Worm (Caenorhabditis elegans): ENCODE results near the gene str-190.

The str-190 gene

DNA sequence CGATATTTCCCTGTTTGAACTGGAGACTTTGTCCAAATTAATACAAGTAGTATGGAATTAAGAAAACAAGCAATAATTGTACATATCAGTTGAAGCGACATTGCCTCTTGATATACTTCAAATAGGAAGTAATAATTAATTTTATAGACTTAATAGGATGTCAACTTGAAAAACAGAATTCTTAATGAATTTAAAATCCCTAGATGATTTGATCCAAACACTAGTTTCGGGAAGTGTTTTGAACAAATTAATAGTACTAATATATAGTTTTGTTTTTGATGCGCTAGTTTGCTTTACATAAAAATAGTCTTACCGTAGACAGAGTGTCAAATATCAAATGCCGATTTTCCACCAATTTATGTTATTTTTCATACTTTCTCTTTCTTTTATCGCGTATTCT, at the start of gene str-190:
Gene str-190, minus strand, starts transcription at position 101 of the 400 bp plus-strand sequence.
- no peak for TF ChIP-seq ceh-82 (tag; optimal IDR thresholded peaks at IDR 0.05)
- TF ChIP-seq ceh-28 (tag; optimal IDR thresholded peaks at IDR 0.05), result no peak
- TF ChIP-seq ztf-4 (tag; optimal IDR thresholded peaks at IDR 0.05), result no peak
- no peak for TF ChIP-seq jun-1 (tag; optimal IDR thresholded peaks at IDR 0.05)
- TF ChIP-seq zag-1 (tag; optimal IDR thresholded peaks at IDR 0.05), result no peak
- TF ChIP-seq snpc-4 (tag; optimal IDR thresholded peaks at IDR 0.05), result no peak
- no peak for TF ChIP-seq nhr-11 (tag; optimal IDR thresholded peaks at IDR 0.05)

- TF ChIP-seq ztf-4 (tag; optimal IDR thresholded peaks at IDR 0.05), result no peak
Observed at ce11 chrV:7527153-7527552, 48.8 kb upstream of the str-190 start, which contains the start of gene C54F6.17. TSS of gene C54F6.17 (plus strand) at chrV:7527453.

DNA sequence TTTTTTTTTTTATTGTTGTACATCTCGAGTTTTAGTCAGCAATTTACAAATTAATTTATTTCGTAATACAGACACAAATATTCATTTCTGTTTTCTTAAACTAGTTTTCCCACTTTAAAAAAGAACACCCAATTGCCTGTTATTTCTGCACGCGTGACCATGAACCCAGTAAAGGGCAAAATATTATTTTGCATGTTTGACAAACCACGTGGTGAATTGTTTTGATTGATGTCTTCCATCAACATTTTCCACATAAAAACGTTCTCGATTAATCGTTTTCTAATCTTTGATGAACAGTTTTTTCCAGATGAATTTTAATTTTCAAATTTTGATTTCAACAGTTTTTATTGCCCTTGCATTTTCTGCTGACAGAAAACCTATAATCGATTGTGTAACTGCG, 47.4 kb upstream of the str-190 start, which contains the start of gene C54F6.18:
Gene C54F6.18, plus strand, starts transcription at position 301 of the 400 bp plus-strand sequence.
- TF ChIP-seq egl-27 (tag; optimal IDR thresholded peaks at IDR 0.05) (no peak), tbx-2 (tag; optimal IDR thresholded peaks at IDR 0.05) (no peak), ZK546.5 (tag; optimal IDR thresholded peaks at IDR 0.05) (no peak), fkh-10 (GFP tag; optimal IDR thresholded peaks at IDR 0.05) (no peak), R02D3.7 (tag; optimal IDR thresholded peaks at IDR 0.05) (no peak), nhr-25 (tag; optimal IDR thresholded peaks at IDR 0.05) (no peak), pqm-1 (tag; optimal IDR thresholded peaks at IDR 0.05) (no peak), hmg-11 (tag; optimal IDR thresholded peaks at IDR 0.05) (no peak), nhr-11 (tag; optimal IDR thresholded peaks at IDR 0.05) (no peak), nhr-77 (tag; optimal IDR thresholded peaks at IDR 0.05) (no peak), aly-2 (tag; optimal IDR thresholded peaks at IDR 0.05) (no peak), skn-1 (tag; optimal IDR thresholded peaks at IDR 0.05) (no peak), ama-1 (optimal IDR thresholded peaks at IDR 0.05) (no peak), pha-4 (tag; optimal IDR thresholded peaks at IDR 0.05) (no peak), unc-39 (tag; optimal IDR thresholded peaks at IDR 0.05) (no peak), ceh-16 (tag; optimal IDR thresholded peaks at IDR 0.05) (no peak)

- no peak for TF ChIP-seq nhr-25 (tag; optimal IDR thresholded peaks at IDR 0.05)
- no peak for TF ChIP-seq nhr-23 (tag; optimal IDR thresholded peaks at IDR 0.05)
- no peak for TF ChIP-seq unc-39 (tag; optimal IDR thresholded peaks at IDR 0.05)
- no peak for TF ChIP-seq ceh-28 (tag; optimal IDR thresholded peaks at IDR 0.05)
- TF ChIP-seq elt-3 (tag; optimal IDR thresholded peaks at IDR 0.05), result no peak
- TF ChIP-seq mdl-1 (tag; optimal IDR thresholded peaks at IDR 0.05), result no peak
- TF ChIP-seq fos-1 (tag; optimal IDR thresholded peaks at IDR 0.05), result no peak
- TF ChIP-seq egl-27 (tag; optimal IDR thresholded peaks at IDR 0.05), result no peak
- TF ChIP-seq nhr-67 (tag; optimal IDR thresholded peaks at IDR 0.05), result no peak
- no peak for TF ChIP-seq ceh-16 (tag; optimal IDR thresholded peaks at IDR 0.05)
- TF ChIP-seq pqm-1 (tag; optimal IDR thresholded peaks at IDR 0.05), result no peak
- TF ChIP-seq ztf-4 (tag; optimal IDR thresholded peaks at IDR 0.05), result no peak
- TF ChIP-seq elt-2 (tag; optimal IDR thresholded peaks at IDR 0.05), result no peak
- TF ChIP-seq tbx-2 (tag; optimal IDR thresholded peaks at IDR 0.05), result no peak
- TF ChIP-seq zag-1 (tag; optimal IDR thresholded peaks at IDR 0.05), result no peak
- no peak for TF ChIP-seq lin-15B (tag; optimal IDR thresholded peaks at IDR 0.05)
- no peak for TF ChIP-seq lsy-12 (tag; optimal IDR thresholded peaks at IDR 0.05)
Observed at ce11 chrV:7524447-7524846, 46.1 kb upstream of the str-190 start, which contains the start of gene C54F6.20. TSS of gene C54F6.20 (plus strand) at chrV:7524747.

DNA sequence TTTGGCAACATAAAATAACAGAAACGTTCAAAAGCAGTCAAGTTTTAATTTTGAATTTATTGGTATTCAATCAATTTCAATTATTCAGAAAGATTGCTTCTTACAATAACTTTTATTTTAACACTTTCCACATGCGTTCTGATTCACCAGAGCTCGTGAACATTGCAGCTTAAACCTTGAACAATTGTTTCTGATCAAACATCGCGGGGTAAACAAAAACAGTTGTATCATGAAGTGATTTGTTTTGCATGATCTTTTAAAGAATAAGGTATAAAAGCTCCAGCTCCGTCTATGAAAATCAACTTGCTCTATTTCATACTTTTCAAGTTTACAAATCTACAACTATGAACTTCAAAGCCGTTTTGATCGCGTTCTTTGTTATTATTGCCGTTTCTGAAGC, 45.1 kb upstream of the str-190 start, which contains the start of gene C54F6.6:
Gene C54F6.6, plus strand, starts transcription at position 301 of the 400 bp plus-strand sequence.
- TF ChIP-seq mml-1 (tag; optimal IDR thresholded peaks at IDR 0.05), result no peak
- TF ChIP-seq nhr-76 (tag; optimal IDR thresholded peaks at IDR 0.05), result no peak
- TF ChIP-seq egl-5 (tag; optimal IDR thresholded peaks at IDR 0.05), result no peak
- TF ChIP-seq zag-1 (tag; optimal IDR thresholded peaks at IDR 0.05), result no peak
- TF ChIP-seq nhr-67 (tag; optimal IDR thresholded peaks at IDR 0.05), result no peak
- TF ChIP-seq nfya-1 (tag; optimal IDR thresholded peaks at IDR 0.05; ENCODE audit: insufficient read depth), result no peak
- TF ChIP-seq hmg-11 (tag; optimal IDR thresholded peaks at IDR 0.05), result no peak
- TF ChIP-seq R02D3.7 (tag; optimal IDR thresholded peaks at IDR 0.05), result no peak
- TF ChIP-seq lin-39 (tag; optimal IDR thresholded peaks at IDR 0.05), result no peak
- TF ChIP-seq egl-27 (tag; optimal IDR thresholded peaks at IDR 0.05), result no peak

Data from whole organism, L3 larva.